Worm (Caenorhabditis elegans): ENCODE measurements around the gene F26F4.6.

ce11 chrIII:4924134-4924533, 30.7 kb upstream of the F26F4.6 start:
- no peak for TF ChIP-seq mab-5 (tag; optimal IDR thresholded peaks at IDR 0.05)
- TF ChIP-seq nhr-11 (tag; optimal IDR thresholded peaks at IDR 0.05) = no peak
- no peak for TF ChIP-seq nhr-12 (tag; optimal IDR thresholded peaks at IDR 0.05)
- no peak for TF ChIP-seq ztf-11 (tag; optimal IDR thresholded peaks at IDR 0.05)
- TF ChIP-seq nhr-77 (tag; optimal IDR thresholded peaks at IDR 0.05) = no peak
- no peak for TF ChIP-seq R02D3.7 (tag; optimal IDR thresholded peaks at IDR 0.05)
- no peak for TF ChIP-seq ceh-82 (tag; optimal IDR thresholded peaks at IDR 0.05)
- no peak for TF ChIP-seq skn-1 (tag; optimal IDR thresholded peaks at IDR 0.05)
- no peak for TF ChIP-seq blmp-1 (tag; optimal IDR thresholded peaks at IDR 0.05; ENCODE audit: insufficient read depth)
